Fruit fly (Drosophila melanogaster): ENCODE results near the gene CG6138.

The CG6138 gene

DNA sequence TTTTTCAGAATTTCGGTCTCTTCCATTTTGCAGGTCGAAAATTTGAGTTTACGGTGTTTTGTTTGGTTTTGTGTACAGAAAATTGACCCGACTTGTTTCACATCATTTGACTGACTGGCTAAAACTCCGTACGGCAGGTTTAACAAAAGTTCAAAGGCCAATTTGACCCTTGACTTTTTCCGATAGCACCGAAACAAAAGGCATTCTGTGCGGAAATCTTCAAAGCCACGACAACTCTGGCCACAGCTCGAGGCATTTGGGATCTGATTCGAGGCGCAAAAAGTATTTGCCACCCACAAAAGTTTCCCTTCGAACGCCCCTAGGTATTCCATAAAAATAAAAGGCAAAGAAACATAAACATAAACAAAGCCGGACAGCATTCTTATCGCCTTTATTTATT, 10.6 kb downstream of the CG6138 start, which contains the start of gene w-cup:
Gene w-cup, minus strand, starts transcription at position 101 of the 400 bp plus-strand sequence.
- TF ChIP-seq Vsx2 (GFP tag; optimal IDR thresholded peaks at IDR 0.05; ENCODE audit: partially characterized antibody) = no peak
- no peak for TF ChIP-seq rgr (GFP tag; optimal IDR thresholded peaks at IDR 0.05)
- no peak for TF ChIP-seq ey (GFP tag; optimal IDR thresholded peaks at IDR 0.05)
- TF ChIP-seq woc (GFP tag; optimal IDR thresholded peaks at IDR 0.05) = no peak
- TF ChIP-seq Myc (optimal IDR thresholded peaks at IDR 0.05) = no peak
- no peak for TF ChIP-seq Dfd (GFP tag; optimal IDR thresholded peaks at IDR 0.05)
- no peak for TF ChIP-seq tai (GFP tag; optimal IDR thresholded peaks at IDR 0.05)
- TF ChIP-seq dmrt93B (GFP tag; optimal IDR thresholded peaks at IDR 0.05) = no peak
- TF ChIP-seq Abd-B (GFP tag; optimal IDR thresholded peaks at IDR 0.05) = no peak
- no peak for TF ChIP-seq HLH106 (tag; optimal IDR thresholded peaks at IDR 0.05)
- TF ChIP-seq Hnf4 (GFP tag; optimal IDR thresholded peaks at IDR 0.05) = no peak

DNA sequence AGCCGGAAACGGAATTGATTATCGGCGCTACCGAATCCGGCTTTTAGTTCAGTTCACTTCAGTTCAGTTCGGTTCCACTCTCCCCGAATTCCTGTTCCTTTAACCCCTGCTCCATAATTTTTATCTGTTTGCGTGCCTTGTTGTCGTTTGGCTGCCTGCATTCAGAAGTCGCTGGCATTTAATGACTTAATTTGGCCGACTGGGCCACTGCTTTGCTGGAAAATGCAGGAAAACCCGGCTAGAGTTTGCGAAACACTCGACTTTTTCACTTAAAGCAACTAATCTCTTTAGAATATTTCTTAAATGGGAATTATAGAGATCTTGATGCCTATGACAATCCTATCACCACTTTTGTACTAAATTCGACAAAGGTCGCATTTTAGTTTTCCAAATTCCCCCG, 12.4 kb downstream of the CG6138 start, which contains the start of gene CG34160:
Gene CG34160, plus strand, starts transcription at position 301 of the 400 bp plus-strand sequence.
- TF ChIP-seq HLH106 (tag; optimal IDR thresholded peaks at IDR 0.05) (no peak), tai (GFP tag; optimal IDR thresholded peaks at IDR 0.05) (no peak), Mio (GFP tag; optimal IDR thresholded peaks at IDR 0.05) (no peak), CrebA (GFP tag; optimal IDR thresholded peaks at IDR 0.05; ENCODE audit: borderline replicate concordance) (no peak), CG9705 (GFP tag; optimal IDR thresholded peaks at IDR 0.05) (no peak), sage (GFP tag; optimal IDR thresholded peaks at IDR 0.05) (no peak), CG32264 (GFP tag; optimal IDR thresholded peaks at IDR 0.05) (no peak), Myc (optimal IDR thresholded peaks at IDR 0.05) (no peak), psq (GFP tag; optimal IDR thresholded peaks at IDR 0.05) (no peak)

DNA sequence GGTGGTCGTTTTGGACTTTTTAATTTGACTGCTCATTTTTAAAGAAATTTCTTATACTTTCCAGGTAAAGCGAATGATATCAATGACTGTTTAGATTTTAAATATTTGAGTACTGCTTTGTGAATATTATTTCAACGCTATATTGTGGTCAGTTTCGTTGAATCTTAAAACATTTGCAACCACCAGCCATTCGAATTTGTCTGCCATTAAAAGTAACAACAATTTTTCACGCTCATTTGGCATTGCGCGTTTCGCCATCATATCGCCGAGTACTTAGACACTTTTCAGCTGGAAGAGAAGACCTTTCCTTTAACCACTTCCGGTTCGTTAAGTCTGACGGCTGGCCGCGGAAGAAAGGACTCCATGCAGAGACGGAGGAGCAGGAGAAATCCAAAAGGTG, 14.5 kb downstream of the CG6138 start, which contains the start of gene CG34161:
Gene CG34161, minus strand, starts transcription at position 101 of the 400 bp plus-strand sequence.
- TF ChIP-seq Hnf4 (GFP tag; optimal IDR thresholded peaks at IDR 0.05) (no peak), jim (GFP tag; optimal IDR thresholded peaks at IDR 0.05) (no peak), rgr (GFP tag; optimal IDR thresholded peaks at IDR 0.05) (no peak), CrebA (GFP tag; optimal IDR thresholded peaks at IDR 0.05; ENCODE audit: borderline replicate concordance) (no peak), dsf (GFP tag; optimal IDR thresholded peaks at IDR 0.05; ENCODE audit: borderline replicate concordance) (no peak), psq (GFP tag; optimal IDR thresholded peaks at IDR 0.05) (no peak), Myc (optimal IDR thresholded peaks at IDR 0.05) (no peak), Hr83 (GFP tag; optimal IDR thresholded peaks at IDR 0.05; ENCODE audit: poor library complexity, severe bottlenecking) (no peak), h (GFP tag; optimal IDR thresholded peaks at IDR 0.05) (no peak)

DNA sequence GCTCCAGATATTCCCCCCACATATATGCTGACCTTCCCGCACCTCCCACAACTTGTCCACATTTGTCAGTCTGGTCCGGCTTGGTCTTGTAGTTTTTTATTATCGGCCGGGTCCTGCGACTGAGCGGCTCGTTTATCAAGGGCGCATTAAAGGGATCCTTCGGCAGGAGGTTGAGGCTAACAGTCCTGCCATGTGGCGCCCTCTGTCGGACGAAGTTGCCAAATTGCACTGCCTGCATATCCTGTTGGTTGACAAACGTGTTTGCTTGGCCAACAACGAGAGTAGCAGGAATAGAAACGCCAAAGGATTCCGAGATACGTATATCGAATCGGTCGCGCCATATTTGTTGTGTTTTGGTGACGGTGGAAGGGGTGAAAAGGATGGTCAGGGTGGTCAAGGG, 36.5 kb downstream of the CG6138 start:
- TF ChIP-seq dmrt93B (GFP tag; optimal IDR thresholded peaks at IDR 0.05) (no peak), dsf (GFP tag; optimal IDR thresholded peaks at IDR 0.05; ENCODE audit: borderline replicate concordance) (no peak), Hr78 (GFP tag; optimal IDR thresholded peaks at IDR 0.05) (no peak), Dif (GFP tag; optimal IDR thresholded peaks at IDR 0.05; ENCODE audit: partially characterized antibody) (no peak), Dfd (GFP tag; optimal IDR thresholded peaks at IDR 0.05) (no peak), sage (GFP tag; optimal IDR thresholded peaks at IDR 0.05) (no peak), Rel (GFP tag; optimal IDR thresholded peaks at IDR 0.05) (no peak), Rel (tag; optimal IDR thresholded peaks at IDR 0.05) (no peak)

DNA sequence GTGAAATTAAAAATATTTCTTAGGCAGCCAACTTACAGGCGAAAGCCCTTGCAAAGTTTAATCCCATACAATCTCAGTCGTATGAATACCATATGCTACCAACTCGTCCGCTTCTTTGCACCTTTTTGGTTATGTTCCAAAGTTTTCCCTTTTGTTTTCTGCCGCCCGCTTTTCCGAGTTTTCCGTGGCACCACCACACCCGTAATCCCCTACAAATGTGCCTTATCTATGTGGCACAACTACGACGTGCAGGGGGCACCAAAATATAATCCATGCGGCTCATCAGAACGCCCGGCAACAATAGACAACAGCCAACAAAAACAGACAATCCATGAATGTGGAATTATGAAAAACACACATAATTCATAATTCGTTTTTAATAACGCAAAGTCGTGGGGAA, 40.6 kb downstream of the CG6138 start:
- TF ChIP-seq Abd-B (GFP tag; optimal IDR thresholded peaks at IDR 0.05) = no peak
- no peak for TF ChIP-seq Dfd (GFP tag; optimal IDR thresholded peaks at IDR 0.05)
- no peak for TF ChIP-seq dsf (GFP tag; optimal IDR thresholded peaks at IDR 0.05; ENCODE audit: borderline replicate concordance)
- no peak for TF ChIP-seq Myc (optimal IDR thresholded peaks at IDR 0.05)
- no peak for TF ChIP-seq jim (GFP tag; optimal IDR thresholded peaks at IDR 0.05)
- no peak for TF ChIP-seq Hr78 (GFP tag; optimal IDR thresholded peaks at IDR 0.05)
- no peak for TF ChIP-seq woc (GFP tag; optimal IDR thresholded peaks at IDR 0.05)
- TF ChIP-seq CG32264 (GFP tag; optimal IDR thresholded peaks at IDR 0.05) = no peak
- no peak for TF ChIP-seq Dif (GFP tag; optimal IDR thresholded peaks at IDR 0.05; ENCODE audit: partially characterized antibody)
- TF ChIP-seq usp (GFP tag; optimal IDR thresholded peaks at IDR 0.05) = no peak
- no peak for TF ChIP-seq Hnf4 (GFP tag; optimal IDR thresholded peaks at IDR 0.05)
- TF ChIP-seq sv (GFP tag; optimal IDR thresholded peaks at IDR 0.05) = no peak
- TF ChIP-seq br (GFP tag; optimal IDR thresholded peaks at IDR 0.05) = no peak
- no peak for TF ChIP-seq N (GFP tag; optimal IDR thresholded peaks at IDR 0.05)
- no peak for TF ChIP-seq sage (GFP tag; optimal IDR thresholded peaks at IDR 0.05)
- no peak for TF ChIP-seq HLH106 (tag; optimal IDR thresholded peaks at IDR 0.05)
- no peak for TF ChIP-seq OdsH (GFP tag; optimal IDR thresholded peaks at IDR 0.05)
- no peak for TF ChIP-seq dmrt93B (GFP tag; optimal IDR thresholded peaks at IDR 0.05)
- TF ChIP-seq CG9705 (GFP tag; optimal IDR thresholded peaks at IDR 0.05) = no peak
- TF ChIP-seq Mio (GFP tag; optimal IDR thresholded peaks at IDR 0.05) = no peak

Data from whole organism, wandering third instar larva.